Fruit fly (Drosophila melanogaster) whole organism: Measurements from ENCODE around the gene CG8927.

Experiments
- CG8478 ChIP-seq: fragments of >200 bp; optimal IDR thresholded peaks from 2 replicates; lab custom pipeline; 2018; ENCODE audit warnings: inconsistent platforms
- Dll ChIP-seq: fragments of >200 bp; optimal IDR thresholded peaks from 2 replicates; lab custom pipeline; 2017
- EcR ChIP-seq, 2 experiments: fragments of >200 bp; optimal IDR thresholded peaks; 2 replicates each; lab custom pipeline; 2017; ENCODE audit warnings: missing biosample characterization in 2 of 2, missing genetic modification characterization in 2 of 2, missing genetic modification reagents in 2 of 2
- pan ChIP-seq: fragments of >200 bp; optimal IDR thresholded peaks from 2 replicates; lab custom pipeline; 2017
- psq ChIP-seq: fragments of >200 bp; optimal IDR thresholded peaks from 2 replicates; lab custom pipeline; 2017
- usp ChIP-seq: fragments of >200 bp; optimal IDR thresholded peaks from 2 replicates; lab custom pipeline; 2017; ENCODE audit warnings: missing biosample characterization, missing genetic modification characterization, mixed read lengths

DNA sequence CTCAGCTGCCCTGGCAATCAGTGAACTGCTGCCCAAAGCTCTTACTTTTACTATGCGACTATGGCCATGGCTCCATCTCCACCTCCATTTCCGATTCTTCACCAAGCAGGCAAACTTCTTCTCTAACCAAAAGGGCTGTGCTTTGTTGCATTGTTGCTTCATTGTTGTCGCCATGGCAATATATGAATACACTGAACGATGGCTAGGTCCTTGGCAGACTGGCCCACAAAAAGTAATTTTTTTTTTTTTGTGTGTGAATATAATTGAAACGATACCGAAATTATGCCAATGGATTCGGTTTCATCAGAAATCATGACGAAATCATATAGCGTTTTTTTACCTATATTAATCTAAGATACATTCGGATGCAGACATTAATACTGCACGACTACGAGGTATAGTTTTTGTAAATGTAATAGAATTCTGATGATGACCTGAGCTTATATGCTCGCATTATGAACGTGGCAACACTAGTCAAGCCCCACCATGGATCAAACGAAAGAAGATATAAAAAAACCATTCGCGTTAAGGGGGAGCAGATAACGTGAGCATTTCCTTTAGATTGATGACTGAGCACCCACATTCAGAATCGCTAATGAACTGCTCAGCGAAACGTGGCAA, 39.3 kb downstream of the CG8927 start:
- no peak for TF ChIP-seq CG8478 (lab: Kevin White, UChicago)
- no peak for TF ChIP-seq pan (lab: Kevin White, UChicago)
- no peak for TF ChIP-seq psq (lab: Kevin White, UChicago)
- TF ChIP-seq EcR (GFP tag; optimal IDR thresholded peaks at IDR 0.05; lab: Kevin White, UChicago): no peak
- TF ChIP-seq usp: no peak
- TF ChIP-seq Dll (lab: Kevin White, UChicago): no peak
